Fruit fly (Drosophila melanogaster): ENCODE data around the gene emei.

emei gene

DNA sequence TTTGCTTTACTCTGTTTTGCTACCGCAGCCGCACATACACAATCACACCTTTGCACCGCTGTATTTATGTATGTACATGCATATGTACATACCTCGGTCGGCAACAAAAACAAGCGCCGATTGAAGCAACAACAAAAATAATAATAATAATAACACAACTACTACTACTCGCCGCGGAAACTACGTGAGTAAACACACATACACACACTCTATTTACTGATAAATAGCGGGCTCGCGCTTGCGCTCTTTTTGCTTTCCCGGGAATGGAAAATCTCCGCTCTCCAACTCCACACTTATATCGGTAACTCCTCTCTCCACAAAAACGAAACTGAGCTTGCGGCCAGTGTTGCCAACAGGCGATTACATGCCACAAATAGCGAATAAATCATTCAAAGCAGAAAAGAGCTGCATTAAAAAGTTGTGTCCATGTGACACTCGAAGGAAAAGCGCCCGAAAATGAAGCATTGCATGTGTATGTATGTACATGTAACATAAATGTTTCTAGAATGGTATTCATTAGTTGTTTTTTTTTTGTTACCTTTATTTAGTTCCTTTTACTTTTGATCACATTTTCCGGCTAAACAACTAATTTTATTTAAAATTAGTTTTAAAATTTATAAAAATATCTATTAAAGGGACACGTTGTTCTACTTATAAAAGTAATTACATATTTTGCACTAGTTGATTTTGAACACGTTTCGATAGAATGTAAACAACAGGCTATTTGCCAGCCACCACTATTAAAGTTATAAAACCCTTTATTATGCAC is 9.3 kb downstream of the emei start:
- TF ChIP-seq net (GFP tag; optimal IDR thresholded peaks at IDR 0.05) (no peak), Sox15 (GFP tag; optimal IDR thresholded peaks at IDR 0.05) (no peak), Eip78C (GFP tag) (peak; percentile 75), achi (GFP tag; optimal IDR thresholded peaks at IDR 0.05) (peak; percentile 15), CG11762 (GFP tag; optimal IDR thresholded peaks at IDR 0.05; ENCODE audit: insufficient read depth) (no peak), Eip75B (GFP tag; optimal IDR thresholded peaks at IDR 0.05) (no peak), CG31627 (GFP tag; optimal IDR thresholded peaks at IDR 0.05) (no peak), CG6792 (GFP tag; optimal IDR thresholded peaks at IDR 0.05) (no peak), svp (GFP tag) (peak; percentile 83), Blimp-1 (GFP tag; optimal IDR thresholded peaks at IDR 0.05) (no peak), cyc (GFP tag; optimal IDR thresholded peaks at IDR 0.05) (no peak), dac (GFP tag; optimal IDR thresholded peaks at IDR 0.05) (no peak), Met (GFP tag; optimal IDR thresholded peaks at IDR 0.05) (no peak), fkh (GFP tag; optimal IDR thresholded peaks at IDR 0.05) (peak; percentile 100), Ets21C (GFP tag; optimal IDR thresholded peaks at IDR 0.05) (no peak), pdm3 (GFP tag; optimal IDR thresholded peaks at IDR 0.05) (no peak), Lpt (GFP tag; optimal IDR thresholded peaks at IDR 0.05) (peak; percentile 19), CG8119 (GFP tag; IDR thresholded peaks at IDR 0.05) (peak; percentile 72), acj6 (GFP tag; optimal IDR thresholded peaks at IDR 0.05) (no peak), CG11902 (GFP tag; optimal IDR thresholded peaks at IDR 0.05) (no peak), CG34406 (GFP tag; optimal IDR thresholded peaks at IDR 0.05) (no peak), Hr4 (GFP tag; optimal IDR thresholded peaks at IDR 0.05) (peak; percentile 8), CG32006 (GFP tag; optimal IDR thresholded peaks at IDR 0.05) (peak; percentile 60), CG1621 (tag; optimal IDR thresholded peaks at IDR 0.05) (peak; percentile 54), Gug (GFP tag; IDR thresholded peaks at IDR 0.05) (no peak; the same call in 1 of the 2 replicates), CG15336 (GFP tag; IDR thresholded peaks at IDR 0.05) (peak; percentile 60), ss (GFP tag; optimal IDR thresholded peaks at IDR 0.05) (peak; percentile 61 to 70), vri (GFP tag; optimal IDR thresholded peaks at IDR 0.05) (peak; percentile 37), spab (GFP tag; optimal IDR thresholded peaks at IDR 0.05) (no peak), lz (GFP tag; optimal IDR thresholded peaks at IDR 0.05) (no peak), salr (GFP tag; optimal IDR thresholded peaks at IDR 0.05) (peak in 1 of 2 experiments; percentile 23), Eip93F (GFP tag; optimal IDR thresholded peaks at IDR 0.05) (no peak), Smox (GFP tag; optimal IDR thresholded peaks at IDR 0.05) (no peak), CG7368 (GFP tag; optimal IDR thresholded peaks at IDR 0.05) (no peak), CG6276 (GFP tag; optimal IDR thresholded peaks at IDR 0.05) (peak; percentile 51), CG6163 (GFP tag; IDR thresholded peaks at IDR 0.05) (peak; percentile 56; the same call in 1 of the 3 replicates), esn (GFP tag; optimal IDR thresholded peaks at IDR 0.05) (no peak), topi (GFP tag; optimal IDR thresholded peaks at IDR 0.05) (peak; percentile 6), Hr38 (GFP tag; optimal IDR thresholded peaks at IDR 0.05) (peak; percentile 26), CG8632 (GFP tag; optimal IDR thresholded peaks at IDR 0.05) (peak; percentile 4), fd59A (GFP tag; optimal IDR thresholded peaks at IDR 0.05) (no peak), CG6854 (GFP tag; optimal IDR thresholded peaks at IDR 0.05) (no peak), CG10631 (GFP tag; optimal IDR thresholded peaks at IDR 0.05) (peak; percentile 23), eg (GFP tag; IDR thresholded peaks at IDR 0.05) (peak; percentile 53; the same call in 2 of the 3 replicates), OdsH (GFP tag; optimal IDR thresholded peaks at IDR 0.05) (peak; percentile 16), CG4318 (GFP tag; optimal IDR thresholded peaks at IDR 0.05) (no peak), CG3919 (GFP tag; optimal IDR thresholded peaks at IDR 0.05) (no peak), CG11294 (GFP tag; IDR thresholded peaks at IDR 0.05) (no peak), CG8319 (GFP tag; optimal IDR thresholded peaks at IDR 0.05) (no peak), CG9139 (GFP tag; optimal IDR thresholded peaks at IDR 0.05) (peak; percentile 51), CG10669 (GFP tag; optimal IDR thresholded peaks at IDR 0.05) (no peak)

Measured in whole organism, prepupa.